Worm (Caenorhabditis elegans) whole organism, L1 larva: ENCODE results near the gene smcl-1.

Source experiments
- C16A3.4 ChIP-seq: fragments of 150-350 bp; optimal IDR thresholded peaks from 2 replicates; lab custom pipeline; 2014; ENCODE audit warnings: missing biosample characterization, missing genetic modification characterization
- F16B12.6 ChIP-seq: fragments of 150-350 bp; optimal IDR thresholded peaks from 2 replicates; lab custom pipeline; 2014; ENCODE audit warnings: missing biosample characterization, missing genetic modification characterization
- alr-1 ChIP-seq: fragments of 200-800 bp; sonication (Bioruptor generic); optimal IDR thresholded peaks from 2 replicates; lab custom pipeline; 2018; ENCODE audit warnings: borderline replicate concordance, mild to moderate bottlenecking, missing genetic modification characterization, missing compliant biosample characterization
- ama-1 ChIP-seq: fragments of 150-350 bp; optimal IDR thresholded peaks from 2 replicates; lab custom pipeline; 2014
- ceh-88 ChIP-seq: fragments of 200-800 bp; sonication (Bioruptor generic); IDR thresholded peaks from 2 replicates; pipeline ENCODE4 v1.3.6; 2022; ENCODE audit warnings: missing genetic modification characterization, missing compliant biosample characterization
- ceh-90 ChIP-seq: sonication (generic microtip); optimal IDR thresholded peaks from 2 replicates; lab custom pipeline; 2016; ENCODE audit warnings: missing genetic modification characterization, missing compliant biosample characterization
- ces-1 ChIP-seq: fragments of 150-350 bp; optimal IDR thresholded peaks from 2 replicates; lab custom pipeline; 2014; ENCODE audit warnings: missing biosample characterization, missing genetic modification reagents, missing genetic modification characterization
- dpl-1 ChIP-seq, 3 experiments: fragments of 150-350 bp in 2 of 3; sonication (generic microtip) in 1 of 3; optimal IDR thresholded peaks; 2 replicates each; lab custom pipeline; 2014 to 2017; ENCODE audit warnings: missing biosample characterization in 3 of 3, missing genetic modification characterization in 3 of 3, missing genetic modification reagents in 3 of 3
- dsc-1 ChIP-seq: sonication (generic microtip); optimal IDR thresholded peaks from 2 replicates; lab custom pipeline; 2016; ENCODE audit warnings: mild to moderate bottlenecking, missing genetic modification characterization, missing compliant biosample characterization
- egl-13 ChIP-seq: sonication (generic microtip); optimal IDR thresholded peaks from 2 replicates; lab custom pipeline; 2016; ENCODE audit warnings: missing genotype, missing genetic modification reagents, missing genetic modification characterization, missing compliant biosample characterization
- egl-27 ChIP-seq, 2 experiments: fragments of 150-350 bp in 1 of 2; sonication (generic microtip); optimal IDR thresholded peaks; 3 replicates each; lab custom pipeline; 2017 to 2018; ENCODE audit warnings: missing biosample characterization in 2 of 2, missing genetic modification characterization in 2 of 2, missing genetic modification reagents in 2 of 2
- elt-2 ChIP-seq: sonication (generic microtip); optimal IDR thresholded peaks from 2 replicates; lab custom pipeline; 2016; ENCODE audit warnings: missing genetic modification characterization, mild to moderate bottlenecking, inconsistent platforms, missing compliant biosample characterization, missing genetic modification reagents
- elt-3 ChIP-seq, 6 experiments: fragments of 150-350 bp in 1 of 6; sonication (generic microtip); optimal IDR thresholded peaks; 2 replicates each; lab custom pipeline; 2017 to 2018; ENCODE audit warnings: missing biosample characterization in 6 of 6, missing genetic modification characterization in 6 of 6, inconsistent platforms in 1 of 6
- ets-5 ChIP-seq: fragments of 200-800 bp; sonication (Bioruptor generic); IDR thresholded peaks from 2 replicates; pipeline ENCODE4 v1.3.6; 2022; ENCODE audit warnings: missing genetic modification characterization, missing compliant biosample characterization
- fkh-8 ChIP-seq: sonication (generic microtip); optimal IDR thresholded peaks from 2 replicates; lab custom pipeline; 2016; ENCODE audit warnings: mild to moderate bottlenecking, missing genetic modification characterization, missing compliant biosample characterization
- fos-1 ChIP-seq: fragments of 150-350 bp; optimal IDR thresholded peaks from 2 replicates; lab custom pipeline; 2014; ENCODE audit warnings: missing biosample characterization, missing genetic modification characterization
- grh-1 ChIP-seq: fragments of 200-800 bp; sonication (Bioruptor generic); IDR thresholded peaks from 2 replicates; pipeline ENCODE4 v1.3.6; 2022; ENCODE audit warnings: missing genetic modification reagents, missing genetic modification characterization, missing compliant biosample characterization
- hlh-17 ChIP-seq: fragments of 200-800 bp; sonication (Bioruptor generic); optimal IDR thresholded peaks from 2 replicates; lab custom pipeline; 2018; ENCODE audit warnings: missing genetic modification characterization, mild to moderate bottlenecking, missing compliant biosample characterization, moderate library complexity, borderline replicate concordance
- hlh-4 ChIP-seq: sonication (generic microtip); optimal IDR thresholded peaks from 2 replicates; lab custom pipeline; 2016; ENCODE audit warnings: mild to moderate bottlenecking, missing genetic modification characterization, missing compliant biosample characterization
- isw-1 ChIP-seq: fragments of 200-800 bp; sonication (Bioruptor generic); IDR thresholded peaks from 2 replicates; pipeline ENCODE4 v1.3.6; 2022; ENCODE audit warnings: missing genetic modification characterization, missing compliant biosample characterization
- jun-1 ChIP-seq: fragments of 150-350 bp; optimal IDR thresholded peaks from 2 replicates; lab custom pipeline; 2014; ENCODE audit warnings: missing biosample characterization, missing genetic modification reagents, missing genetic modification characterization
- lin-39 ChIP-seq: fragments of 150-350 bp; optimal IDR thresholded peaks from 2 replicates; lab custom pipeline; 2014; ENCODE audit warnings: missing biosample characterization, missing genetic modification reagents, missing genetic modification characterization
- lsy-2 ChIP-seq, 2 experiments: fragments of 150-350 bp; optimal IDR thresholded peaks; 2 replicates each; lab custom pipeline; 2014; ENCODE audit warnings: missing biosample characterization in 2 of 2, missing genetic modification characterization in 2 of 2
- mdl-1 ChIP-seq, 2 experiments: fragments of 150-350 bp; optimal IDR thresholded peaks; 2 replicates each; lab custom pipeline; 2014 to 2017; ENCODE audit warnings: missing biosample characterization in 2 of 2, missing genetic modification characterization in 2 of 2, inconsistent platforms in 1 of 2
- mef-2 ChIP-seq: fragments of 150-350 bp; optimal IDR thresholded peaks from 2 replicates; lab custom pipeline; 2014; ENCODE audit warnings: missing biosample characterization, missing genetic modification characterization
- nhr-12 ChIP-seq: sonication (generic microtip); optimal IDR thresholded peaks from 2 replicates; lab custom pipeline; 2017; ENCODE audit warnings: missing biosample characterization, missing genetic modification characterization
- nhr-19 ChIP-seq: fragments of 200-800 bp; sonication (Bioruptor generic); conservative IDR thresholded peaks from 2 replicates; pipeline ENCODE4 v1.3.6; 2022; ENCODE audit warnings: missing genetic modification characterization, missing compliant biosample characterization
- nhr-20 ChIP-seq: sonication (generic microtip); optimal IDR thresholded peaks from 2 replicates; lab custom pipeline; 2016; ENCODE audit warnings: mild to moderate bottlenecking, missing genetic modification characterization, missing compliant biosample characterization
- nhr-71 ChIP-seq: sonication (generic microtip); optimal IDR thresholded peaks from 2 replicates; lab custom pipeline; 2016; ENCODE audit warnings: mild to moderate bottlenecking, missing genetic modification characterization, moderate library complexity, missing compliant biosample characterization
- nhr-76 ChIP-seq: sonication (generic microtip); optimal IDR thresholded peaks from 2 replicates; lab custom pipeline; 2017; ENCODE audit warnings: missing biosample characterization, missing genetic modification characterization
- nhr-77 ChIP-seq: fragments of 150-350 bp; optimal IDR thresholded peaks from 2 replicates; lab custom pipeline; 2014; ENCODE audit warnings: missing biosample characterization, missing genetic modification characterization
- nhr-84 ChIP-seq: sonication (generic microtip); optimal IDR thresholded peaks from 2 replicates; lab custom pipeline; 2017; ENCODE audit warnings: missing biosample characterization, missing genetic modification characterization
- nhr-90 ChIP-seq: sonication (generic microtip); optimal IDR thresholded peaks from 2 replicates; lab custom pipeline; 2016; ENCODE audit warnings: mild to moderate bottlenecking, missing genetic modification characterization, missing compliant biosample characterization; ENCODE audit not compliant: poor library complexity
- skn-1 ChIP-seq: fragments of 150-350 bp; optimal IDR thresholded peaks from 2 replicates; lab custom pipeline; 2014; ENCODE audit warnings: missing biosample characterization, missing genetic modification characterization
- snu-23 ChIP-seq: sonication (generic microtip); optimal IDR thresholded peaks from 2 replicates; lab custom pipeline; 2016; ENCODE audit warnings: missing genetic modification characterization, missing compliant biosample characterization
- sup-37 ChIP-seq: fragments of 200-800 bp; sonication (Bioruptor generic); optimal IDR thresholded peaks from 2 replicates; lab custom pipeline; 2018; ENCODE audit warnings: mild to moderate bottlenecking, missing genetic modification characterization, missing compliant biosample characterization
- swsn-7 ChIP-seq: sonication (generic microtip); optimal IDR thresholded peaks from 2 replicates; lab custom pipeline; 2016; ENCODE audit warnings: missing genetic modification characterization, missing compliant biosample characterization
- tbx-2 ChIP-seq: sonication (generic microtip); optimal IDR thresholded peaks from 2 replicates; lab custom pipeline; 2016; ENCODE audit warnings: missing genetic modification characterization, missing compliant biosample characterization
- tlp-1 ChIP-seq: fragments of 150-350 bp; optimal IDR thresholded peaks from 2 replicates; lab custom pipeline; 2014; ENCODE audit warnings: missing biosample characterization, missing genetic modification characterization
- unc-130 ChIP-seq: fragments of 150-350 bp; optimal IDR thresholded peaks from 2 replicates; lab custom pipeline; 2017; ENCODE audit warnings: missing biosample characterization, missing genetic modification characterization, inconsistent platforms
- xbp-1 ChIP-seq: sonication (generic microtip); optimal IDR thresholded peaks from 2 replicates; lab custom pipeline; 2016; ENCODE audit warnings: missing genetic modification characterization, missing compliant biosample characterization
- zip-4 ChIP-seq: fragments of 200-800 bp; sonication (Bioruptor generic); optimal IDR thresholded peaks from 2 replicates; lab custom pipeline; 2018; ENCODE audit warnings: mild to moderate bottlenecking, missing genetic modification characterization, moderate library complexity, missing compliant biosample characterization
- ztf-11 ChIP-seq, 2 experiments: sonication (generic microtip); optimal IDR thresholded peaks; 2 replicates each; lab custom pipeline; 2016 to 2017; ENCODE audit warnings: missing genetic modification characterization in 2 of 2, missing biosample characterization in 1 of 2, missing compliant biosample characterization in 1 of 2
- ztf-4 ChIP-seq: fragments of 150-350 bp; optimal IDR thresholded peaks from 2 replicates; lab custom pipeline; 2014; ENCODE audit warnings: missing biosample characterization, missing genetic modification characterization

The smcl-1 gene

DNA sequence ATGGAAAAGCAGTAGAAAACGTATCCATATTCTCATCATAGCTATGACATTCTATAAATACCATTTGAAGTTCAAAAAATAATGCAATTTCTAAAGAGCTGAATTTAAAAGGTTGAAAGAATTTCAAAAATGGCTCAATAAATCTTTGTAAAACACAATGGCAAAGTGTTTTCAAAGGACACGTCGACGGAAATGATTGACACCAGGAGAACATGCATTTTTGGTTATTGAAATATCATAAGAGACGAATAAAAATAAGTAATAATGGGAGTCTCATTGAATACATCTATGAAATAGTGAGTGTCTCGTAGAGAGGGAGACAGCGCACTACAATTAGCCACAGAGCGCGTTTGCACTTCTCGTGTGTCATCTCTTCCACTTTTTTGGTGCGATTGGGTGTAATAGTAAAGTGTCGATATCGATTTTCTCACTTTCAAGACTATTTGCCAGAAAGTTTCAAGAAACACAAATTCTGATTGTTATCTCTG lies 36.7 kb upstream of the smcl-1 start, which contains the start of gene T04F8.2 (continued):
- TF ChIP-seq ces-1 (GFP tag; lab: Kevin White, UChicago) (no peak), egl-27 (tag; optimal IDR thresholded peaks at IDR 0.05; lab: Kevin White, UChicago) (no peak), ama-1 (lab: Kevin White, UChicago) (no peak), dsc-1 (tag; lab: Kevin White, UChicago) (peak; percentile 57), grh-1 (GFP tag; lab: Robert Waterston, UW) (no peak), ztf-11 (tag; optimal IDR thresholded peaks at IDR 0.05; lab: Kevin White, UChicago) (no peak), elt-3 (tag; optimal IDR thresholded peaks at IDR 0.05; lab: Kevin White, UChicago) (peak in 1 of 6 experiments; percentile 8), nhr-71 (tag; lab: Kevin White, UChicago) (peak; percentile 72), nhr-76 (tag; lab: Kevin White, UChicago) (no peak), hlh-17 (no peak), dpl-1 (GFP tag; optimal IDR thresholded peaks at IDR 0.05; lab: Kevin White, UChicago) (peak; percentile 6 to 40 (median 11)), elt-2 (peak; percentile 28), swsn-7 (tag; lab: Kevin White, UChicago) (peak; percentile 65), egl-13 (tag; lab: Kevin White, UChicago) (no peak), skn-1 (tag; lab: Kevin White, UChicago) (peak; percentile 50), xbp-1 (peak; percentile 55), fkh-8 (tag; lab: Kevin White, UChicago) (peak; percentile 34), unc-130 (tag; lab: Kevin White, UChicago) (peak; percentile 62), C16A3.4 (tag; lab: Kevin White, UChicago) (peak; percentile 88), F16B12.6 (tag; lab: Kevin White, UChicago) (peak; percentile 26), lsy-2 (tag; optimal IDR thresholded peaks at IDR 0.05; lab: Kevin White, UChicago) (peak; percentile 41 to 70), ets-5 (GFP tag; lab: Robert Waterston, UW) (no peak), ztf-4 (tag; lab: Kevin White, UChicago) (no peak), nhr-20 (peak; percentile 82), ceh-88 (GFP tag; lab: Robert Waterston, UW) (no peak), nhr-19 (GFP tag; lab: Robert Waterston, UW) (peak; percentile 29), nhr-90 (peak; percentile 24), nhr-77 (tag; lab: Kevin White, UChicago) (peak; percentile 32), lin-39 (no peak), jun-1 (tag; lab: Kevin White, UChicago) (peak; percentile 51)

DNA sequence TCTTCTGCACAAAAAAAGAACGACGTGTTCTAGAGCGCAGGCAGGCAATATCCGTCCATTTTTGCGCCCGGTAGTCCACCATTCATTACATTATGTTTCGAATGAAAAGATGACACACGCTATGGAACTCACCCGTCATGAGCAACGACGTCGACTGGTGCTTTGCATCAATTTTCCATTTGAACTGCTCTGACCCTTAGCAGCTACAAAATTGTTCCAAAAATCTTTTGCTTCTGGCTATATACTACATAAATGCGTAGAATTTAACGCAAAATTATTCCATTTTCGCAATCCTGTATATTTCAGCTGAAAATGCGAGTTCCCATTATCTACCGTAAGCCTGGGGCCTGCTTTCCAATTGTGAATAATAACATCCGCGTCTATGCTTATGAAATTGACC lies 34.9 kb upstream of the smcl-1 start, which contains the start of gene T04F8.3:
T04F8.3 (plus strand) TSS at position 301 of the 400 bp plus-strand sequence.
- no peak for TF ChIP-seq sup-37 (GFP tag; lab: Kevin White, UChicago)
- TF ChIP-seq snu-23 (GFP tag; lab: Kevin White, UChicago): no peak
- no peak for TF ChIP-seq F16B12.6 (tag; lab: Kevin White, UChicago)
- TF ChIP-seq dpl-1 (GFP tag; optimal IDR thresholded peaks at IDR 0.05; lab: Kevin White, UChicago): no peak
- TF ChIP-seq nhr-12 (tag; lab: Kevin White, UChicago): no peak
- TF ChIP-seq tlp-1 (tag; lab: Kevin White, UChicago): no peak
- TF ChIP-seq fos-1 (tag; lab: Kevin White, UChicago): no peak
- no peak for TF ChIP-seq tbx-2 (tag; lab: Kevin White, UChicago)
- TF ChIP-seq mdl-1 (tag; optimal IDR thresholded peaks at IDR 0.05; lab: Kevin White, UChicago): no peak
- TF ChIP-seq hlh-4 (tag; lab: Kevin White, UChicago): no peak
- no peak for TF ChIP-seq zip-4 (GFP tag; lab: Kevin White, UChicago)
- TF ChIP-seq mef-2 (tag; lab: Kevin White, UChicago): no peak
- no peak for TF ChIP-seq ztf-4 (tag; lab: Kevin White, UChicago)
- TF ChIP-seq jun-1 (tag; lab: Kevin White, UChicago): no peak
- no peak for TF ChIP-seq isw-1 (GFP tag; lab: Robert Waterston, UW)
- no peak for TF ChIP-seq nhr-77 (tag; lab: Kevin White, UChicago)
- no peak for TF ChIP-seq ceh-90 (tag; lab: Kevin White, UChicago)
- TF ChIP-seq alr-1 (tag; lab: Kevin White, UChicago): no peak
- TF ChIP-seq nhr-84: no peak
- no peak for TF ChIP-seq dsc-1 (tag; lab: Kevin White, UChicago)
- TF ChIP-seq, all 84 proteins: peak for 0
